Comparison of ENCODE assay signal across 2 worm cellular contexts in the genomic region with DNA sequence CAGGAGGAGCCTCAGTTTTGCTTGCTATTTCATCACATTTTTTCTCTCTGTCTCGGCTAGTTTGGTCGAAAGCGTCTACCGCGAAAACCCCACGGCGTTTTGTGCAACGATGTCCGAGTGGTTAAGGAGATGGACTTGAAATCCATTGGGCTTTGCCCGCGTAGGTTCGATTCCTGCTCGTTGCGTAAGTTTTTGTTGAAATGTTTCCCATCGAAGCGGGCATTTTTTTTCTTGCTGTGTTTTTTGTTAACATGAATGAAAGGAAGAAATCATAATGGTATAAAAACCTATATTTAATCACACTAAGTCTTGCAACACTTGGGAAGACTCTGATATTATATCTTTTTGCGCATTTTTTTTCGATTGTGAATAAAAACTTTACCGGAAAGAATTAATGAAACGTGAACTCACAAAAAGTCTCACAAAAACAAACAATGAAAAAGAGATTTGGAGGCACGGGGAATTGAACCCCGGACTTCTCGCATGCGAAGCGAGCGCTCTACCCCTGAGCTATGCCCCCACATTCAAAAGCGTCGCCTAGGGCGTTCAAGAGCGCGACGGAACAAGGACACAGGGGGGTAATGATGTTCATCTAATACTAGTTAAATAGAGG.
A peak's percentile ranks its signal among the peaks of the same experiment; 100 is the strongest.
TF ChIP-seq lines count a peak whose summit lies in the region.

No protein-coding gene starts in this region.

TF ChIP-seq in whole organism, L4 larva, 104 proteins besides CTCF, POLR2A, EP300 and RAD21 (continued from another document):
- TF ChIP-seq unc-62 (GFP tag; optimal IDR thresholded peaks at IDR 0.05 in 1 of 2; lab: Kevin White, UChicago): peak in 1 of 2 experiments; percentile 83
- no peak for TF ChIP-seq unc-62 (tag; optimal IDR thresholded peaks at IDR 0.05; lab: Kevin White, UChicago)
- peak; percentile 59; the same call in 1 of the 2 replicates for TF ChIP-seq ceh-20 (GFP tag; IDR thresholded peaks at IDR 0.05; lab: Robert Waterston, UW)
- peak; percentile 86 for TF ChIP-seq saeg-2 (GFP tag; IDR thresholded peaks at IDR 0.05; lab: Robert Waterston, UW)
- TF ChIP-seq pha-4 (GFP tag; IDR thresholded peaks at IDR 0.05; lab: Robert Waterston, UW): peak; percentile 84
- no peak for TF ChIP-seq pha-4 (tag; optimal IDR thresholded peaks at IDR 0.05; lab: Kevin White, UChicago)
- TF ChIP-seq nhr-102 (tag; optimal IDR thresholded peaks at IDR 0.05; lab: Kevin White, UChicago): peak; percentile 80
- TF ChIP-seq spr-1 (tag; optimal IDR thresholded peaks at IDR 0.05; lab: Kevin White, UChicago): peak; percentile 58
- TF ChIP-seq lin-38 (GFP tag; IDR thresholded peaks at IDR 0.05; lab: Robert Waterston, UW): peak; percentile 63
- peak; percentile 75 for TF ChIP-seq nhr-11 (tag; optimal IDR thresholded peaks at IDR 0.05; lab: Kevin White, UChicago)
- no peak for TF ChIP-seq daf-8 (GFP tag; IDR thresholded peaks at IDR 0.05; lab: Robert Waterston, UW)
- no peak for TF ChIP-seq nhr-6 (tag; optimal IDR thresholded peaks at IDR 0.05; lab: Kevin White, UChicago)
- no peak for TF ChIP-seq R02D3.7 (tag; optimal IDR thresholded peaks at IDR 0.05; lab: Kevin White, UChicago)
- TF ChIP-seq egl-27 (tag; optimal IDR thresholded peaks at IDR 0.05; lab: Kevin White, UChicago): no peak
- TF ChIP-seq fkh-10 (GFP tag; optimal IDR thresholded peaks at IDR 0.05; lab: Kevin White, UChicago): no peak
- no peak for TF ChIP-seq lin-13 (GFP tag; optimal IDR thresholded peaks at IDR 0.05; lab: Kevin White, UChicago)
- TF ChIP-seq ama-1 (optimal IDR thresholded peaks at IDR 0.05; lab: Kevin White, UChicago): no peak
- TF ChIP-seq nhr-76 (tag; optimal IDR thresholded peaks at IDR 0.05; lab: Kevin White, UChicago): no peak
- peak; percentile 46 to 79; a peak in 3 of 4 replicates for TF ChIP-seq madf-5 (GFP tag; IDR thresholded peaks at IDR 0.05; lab: Robert Waterston, UW)
- no peak for TF ChIP-seq daf-12 (tag; optimal IDR thresholded peaks at IDR 0.05; lab: Kevin White, UChicago)
- TF ChIP-seq lsy-2 (tag; optimal IDR thresholded peaks at IDR 0.05; lab: Kevin White, UChicago): peak; percentile 64 to 65
- peak; percentile 72; the same call in 1 of the 2 replicates for TF ChIP-seq dmd-8 (GFP tag; IDR thresholded peaks at IDR 0.05; lab: Robert Waterston, UW)
- TF ChIP-seq ceh-28 (tag; optimal IDR thresholded peaks at IDR 0.05; lab: Kevin White, UChicago): no peak
- peak; percentile 77 for TF ChIP-seq dve-1 (tag; optimal IDR thresholded peaks at IDR 0.05; lab: Kevin White, UChicago; ENCODE audit: insufficient read depth)
- TF ChIP-seq D1046.2 (GFP tag; IDR thresholded peaks at IDR 0.05; lab: Robert Waterston, UW): 0 out of 2 replicates have a peak, but pooled peaks have one; percentile 73
- TF ChIP-seq nhr-237 (tag; optimal IDR thresholded peaks at IDR 0.05; lab: Kevin White, UChicago): no peak
- TF ChIP-seq ceh-44 (GFP tag; IDR thresholded peaks at IDR 0.05; lab: Robert Waterston, UW): peak; percentile 59
- peak; percentile 86 for TF ChIP-seq duxl-1 (tag; optimal IDR thresholded peaks at IDR 0.05; lab: Kevin White, UChicago; ENCODE audit: poor library complexity)
- no peak for TF ChIP-seq ZK546.5 (tag; optimal IDR thresholded peaks at IDR 0.05; lab: Kevin White, UChicago)
- TF ChIP-seq pqm-1 (tag; optimal IDR thresholded peaks at IDR 0.05; lab: Kevin White, UChicago): peak; percentile 17
- peak; percentile 58 to 65 for TF ChIP-seq daf-16 (GFP tag; optimal IDR thresholded peaks at IDR 0.05; lab: Kevin White, UChicago)
- peak; percentile 45 for TF ChIP-seq daf-16 (tag; optimal IDR thresholded peaks at IDR 0.05; lab: Kevin White, UChicago)
- TF ChIP-seq dpl-1 (GFP tag; optimal IDR thresholded peaks at IDR 0.05; lab: Kevin White, UChicago): peak; percentile 22
- peak; percentile 67 for TF ChIP-seq mep-1 (tag; optimal IDR thresholded peaks at IDR 0.05; lab: Kevin White, UChicago)
- no peak for TF ChIP-seq jun-1 (tag; optimal IDR thresholded peaks at IDR 0.05; lab: Kevin White, UChicago)
- TF ChIP-seq F37D6.2 (tag; optimal IDR thresholded peaks at IDR 0.05; lab: Kevin White, UChicago): peak; percentile 50
- no peak for TF ChIP-seq cey-2 (tag; optimal IDR thresholded peaks at IDR 0.05; lab: Kevin White, UChicago; ENCODE audit: borderline replicate concordance, insufficient read depth)
- TF ChIP-seq tra-1 (GFP tag; IDR thresholded peaks at IDR 0.05; lab: Robert Waterston, UW): peak; percentile 38
- peak; percentile 39; the same call in 1 of the 2 replicates for TF ChIP-seq nhr-41 (GFP tag; IDR thresholded peaks at IDR 0.05; lab: Robert Waterston, UW)
- peak; percentile 90 for TF ChIP-seq arid-1 (GFP tag; conservative IDR thresholded peaks at IDR 0.05; lab: Robert Waterston, UW)
- TF ChIP-seq ZK337.2 (GFP tag; IDR thresholded peaks at IDR 0.05; lab: Robert Waterston, UW): peak; percentile 57; the same call in 1 of the 2 replicates
- peak; percentile 56; the same call in 1 of the 2 replicates for TF ChIP-seq php-3 (GFP tag; IDR thresholded peaks at IDR 0.05; lab: Robert Waterston, UW)
- TF ChIP-seq mdt-29 (GFP tag; IDR thresholded peaks at IDR 0.05; lab: Robert Waterston, UW): no peak
- peak; percentile 32 for TF ChIP-seq attf-4 (tag; optimal IDR thresholded peaks at IDR 0.05; lab: Kevin White, UChicago)
- no peak for TF ChIP-seq ceh-62 (tag; optimal IDR thresholded peaks at IDR 0.05; lab: Kevin White, UChicago)
- TF ChIP-seq daf-19 (GFP tag; conservative IDR thresholded peaks at IDR 0.05; lab: Robert Waterston, UW): peak; percentile 91
- peak; percentile 61 for TF ChIP-seq zip-2 (tag; optimal IDR thresholded peaks at IDR 0.05; lab: Kevin White, UChicago)
- TF ChIP-seq snpc-4 (tag; optimal IDR thresholded peaks at IDR 0.05; lab: Kevin White, UChicago): no peak
- TF ChIP-seq nhr-28 (tag; optimal IDR thresholded peaks at IDR 0.05; lab: Kevin White, UChicago): peak; percentile 51
TF ChIP-seq in whole organism, L4 larva: peak in this region for 66.

TF ChIP-seq in whole organism, late embryonic, 69 proteins besides CTCF, POLR2A, EP300 and RAD21 (continued from another document):
- TF ChIP-seq C08G9.2 (tag; optimal IDR thresholded peaks at IDR 0.05; lab: Kevin White, UChicago) (peak; percentile 53), sox-2 (GFP tag; IDR thresholded peaks at IDR 0.05; lab: Robert Waterston, UW) (peak; percentile 85), hlh-30 (tag; optimal IDR thresholded peaks at IDR 0.05; lab: Kevin White, UChicago; ENCODE audit: insufficient read depth) (no peak), gmeb-2 (tag; optimal IDR thresholded peaks at IDR 0.05; lab: Kevin White, UChicago) (peak; percentile 76)
TF ChIP-seq in whole organism, late embryonic: peak in this region for 49.
